Worm (Caenorhabditis elegans) whole organism, mixed stage, embryonic: ENCODE data around the gene H41C03.1.

Source experiments
- ceh-83 ChIP-seq: fragments of 200-800 bp; sonication (Bioruptor generic); optimal IDR thresholded peaks from 2 replicates; lab custom pipeline; 2018; ENCODE audit warnings: mild to moderate bottlenecking, missing genetic modification characterization, missing compliant biosample characterization
- elt-1 ChIP-seq: sonication (generic microtip); optimal IDR thresholded peaks from 2 replicates; lab custom pipeline; 2017; ENCODE audit warnings: missing genetic modification characterization, mild to moderate bottlenecking, missing compliant biosample characterization, antibody characterized with exemption, moderate library complexity, borderline replicate concordance; ENCODE audit not compliant: insufficient read depth
- ham-2 ChIP-seq: fragments of 200-800 bp; sonication (Bioruptor generic); optimal IDR thresholded peaks from 2 replicates; lab custom pipeline; 2018; ENCODE audit warnings: mild to moderate bottlenecking, missing genetic modification characterization, missing compliant biosample characterization
- lin-13 ChIP-seq: fragments of 150-350 bp; optimal IDR thresholded peaks from 2 replicates; lab custom pipeline; 2014; ENCODE audit warnings: missing biosample characterization, missing genetic modification characterization
- lin-32 ChIP-seq: fragments of 200-800 bp; sonication (Bioruptor generic); optimal IDR thresholded peaks from 2 replicates; lab custom pipeline; 2018; ENCODE audit warnings: mild to moderate bottlenecking, missing genetic modification characterization, missing compliant biosample characterization
- mab-5 ChIP-seq: fragments of 150-350 bp; optimal IDR thresholded peaks from 2 replicates; lab custom pipeline; 2014; ENCODE audit warnings: missing biosample characterization, missing genetic modification characterization
- nhr-237 ChIP-seq: fragments of 150-350 bp; optimal IDR thresholded peaks from 2 replicates; lab custom pipeline; 2014; ENCODE audit warnings: missing biosample characterization, missing genetic modification characterization
- nhr-28 ChIP-seq: fragments of 150-350 bp; optimal IDR thresholded peaks from 2 replicates; lab custom pipeline; 2014; ENCODE audit warnings: missing biosample characterization, missing genetic modification characterization
- nhr-76 ChIP-seq: sonication (generic microtip); optimal IDR thresholded peaks from 2 replicates; lab custom pipeline; 2017; ENCODE audit warnings: missing biosample characterization, missing genetic modification characterization
- pha-4 ChIP-seq: fragments of 150-350 bp; optimal IDR thresholded peaks from 2 replicates; lab custom pipeline; 2018; ENCODE audit warnings: missing biosample characterization, missing genetic modification reagents, missing genetic modification characterization
- sem-2 ChIP-seq: fragments of 200-800 bp; sonication (Bioruptor generic); optimal IDR thresholded peaks from 2 replicates; lab custom pipeline; 2018; ENCODE audit warnings: mild to moderate bottlenecking, missing genetic modification characterization, missing compliant biosample characterization
- snpc-4 ChIP-seq: fragments of 150-350 bp; optimal IDR thresholded peaks from 2 replicates; lab custom pipeline; 2014; ENCODE audit warnings: missing biosample characterization, missing genetic modification characterization
- tbx-8 ChIP-seq: fragments of 200-800 bp; sonication (Bioruptor generic); optimal IDR thresholded peaks from 2 replicates; lab custom pipeline; 2018; ENCODE audit warnings: mild to moderate bottlenecking, missing genetic modification characterization, moderate library complexity, missing compliant biosample characterization

DNA sequence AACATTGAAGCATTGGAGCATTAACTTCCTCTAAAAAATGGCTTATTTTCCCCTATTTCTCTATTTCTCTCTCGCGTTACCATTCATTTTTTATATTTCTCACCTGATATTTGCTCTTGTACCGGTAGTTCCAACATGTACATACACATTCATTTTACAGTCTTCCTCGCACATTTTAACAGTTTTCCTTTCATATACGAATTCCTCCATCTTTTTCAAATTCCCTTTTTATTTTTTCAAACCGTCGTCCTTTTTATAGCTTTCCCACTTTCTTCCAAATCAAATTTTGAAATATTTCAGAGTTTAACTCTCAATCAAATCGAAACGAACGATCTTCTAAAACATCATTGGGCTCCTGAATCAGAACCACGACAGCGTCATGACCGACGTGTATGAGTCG lies 30.0 kb downstream of the H41C03.1 start, which contains the start of gene rfip-1:
- no peak for TF ChIP-seq ceh-83
- TF ChIP-seq lin-32 (GFP tag; lab: Kevin White, UChicago), result no peak
- no peak for TF ChIP-seq mab-5 (tag; lab: Kevin White, UChicago)
- no peak for TF ChIP-seq sem-2 (GFP tag; lab: Kevin White, UChicago)
- no peak for TF ChIP-seq nhr-28 (tag; lab: Kevin White, UChicago)
- no peak for TF ChIP-seq nhr-237 (tag; lab: Kevin White, UChicago)
- TF ChIP-seq tbx-8, result no peak
- no peak for TF ChIP-seq lin-13
- no peak for TF ChIP-seq elt-1 (tag; lab: Kevin White, UChicago)
- no peak for TF ChIP-seq ham-2 (GFP tag; lab: Kevin White, UChicago)
- no peak for TF ChIP-seq nhr-76 (tag; lab: Kevin White, UChicago)
- TF ChIP-seq snpc-4 (tag; lab: Kevin White, UChicago), result no peak
- no peak for TF ChIP-seq pha-4 (tag; lab: Kevin White, UChicago)
